Fruit fly (Drosophila melanogaster): ENCODE data around the gene Rubicon.

Rubicon gene

dm6 chrX:8669434-8669833 lies 7.4 kb upstream of the Rubicon start (continued):
- no peak for TF ChIP-seq trh (GFP tag; optimal IDR thresholded peaks at IDR 0.05)
- no peak for TF ChIP-seq Fer1 (GFP tag; optimal IDR thresholded peaks at IDR 0.05)
- no peak for TF ChIP-seq Fer3 (tag; optimal IDR thresholded peaks at IDR 0.05)
- TF ChIP-seq CG12659 (GFP tag; optimal IDR thresholded peaks at IDR 0.05), result no peak
- TF ChIP-seq Usf (GFP tag; optimal IDR thresholded peaks at IDR 0.05), result no peak
- TF ChIP-seq CG10959 (GFP tag; IDR thresholded peaks at IDR 0.05), result peak; percentile 53
- no peak for TF ChIP-seq CG4424 (GFP tag; optimal IDR thresholded peaks at IDR 0.05)
- TF ChIP-seq CG3726 (GFP tag; IDR thresholded peaks at IDR 0.05), result no peak
- no peak for TF ChIP-seq CG11247 (GFP tag; IDR thresholded peaks at IDR 0.05)
- TF ChIP-seq CG16813 (GFP tag; IDR thresholded peaks at IDR 0.05; ENCODE audit: partially characterized antibody), result no peak
- TF ChIP-seq Optix (GFP tag; IDR thresholded peaks at IDR 0.05), result peak; percentile 22; the same call in 1 of the 3 replicates
- peak; percentile 20 for TF ChIP-seq fd96Cb (tag; optimal IDR thresholded peaks at IDR 0.05)
- 0 out of 2 replicates have a peak, but pooled peaks have one; percentile 30 for TF ChIP-seq Awh (GFP tag; IDR thresholded peaks at IDR 0.05)
- peak; percentile 26 for TF ChIP-seq Med (GFP tag)
- TF ChIP-seq pho (GFP tag; optimal IDR thresholded peaks at IDR 0.05), result no peak
- TF ChIP-seq gsb-n (tag; optimal IDR thresholded peaks at IDR 0.05), result no peak
- no peak for TF ChIP-seq CG17912 (GFP tag; optimal IDR thresholded peaks at IDR 0.05)
- no peak for TF ChIP-seq cas (GFP tag; IDR thresholded peaks at IDR 0.05)
- TF ChIP-seq stwl (tag; optimal IDR thresholded peaks at IDR 0.05), result no peak
- TF ChIP-seq chm (GFP tag; IDR thresholded peaks at IDR 0.05), result peak; percentile 57; the same call in 1 of the 2 replicates
- peak; percentile 4; the same call in 1 of the 2 replicates for TF ChIP-seq H2.0 (GFP tag; IDR thresholded peaks at IDR 0.05)
- TF ChIP-seq hbn (GFP tag; IDR thresholded peaks at IDR 0.05; ENCODE audit: partially characterized antibody), result no peak
- peak; percentile 28 for TF ChIP-seq CG33557 (GFP tag; optimal IDR thresholded peaks at IDR 0.05)
- peak; percentile 31 for TF ChIP-seq CG1603 (tag; optimal IDR thresholded peaks at IDR 0.05)
- no peak for TF ChIP-seq sim (GFP tag; IDR thresholded peaks at IDR 0.05)
- peak; percentile 29; the same call in 1 of the 2 replicates for TF ChIP-seq Gsc (GFP tag; IDR thresholded peaks at IDR 0.05)
- peak; percentile 1 for TF ChIP-seq CG9727 (GFP tag; optimal IDR thresholded peaks at IDR 0.05)
- no peak for TF ChIP-seq CG11560 (tag; IDR thresholded peaks at IDR 0.05)
- peak; percentile 56 for TF ChIP-seq dmrt11E (tag; optimal IDR thresholded peaks at IDR 0.05)
- no peak for TF ChIP-seq Max (GFP tag; optimal IDR thresholded peaks at IDR 0.05)
- no peak for TF ChIP-seq chinmo (GFP tag; IDR thresholded peaks at IDR 0.05; ENCODE audit: partially characterized antibody)
- no peak for TF ChIP-seq cad (GFP tag; optimal IDR thresholded peaks at IDR 0.05)
- no peak for TF ChIP-seq hb (GFP tag; IDR thresholded peaks at IDR 0.05; ENCODE audit: partially characterized antibody)
- TF ChIP-seq CHES-1-like (GFP tag; optimal IDR thresholded peaks at IDR 0.05), result no peak
- TF ChIP-seq CG4404 (GFP tag; IDR thresholded peaks at IDR 0.05), result peak; percentile 40; the same call in 1 of the 2 replicates
- peak; percentile 24 for TF ChIP-seq Blimp-1 (GFP tag; optimal IDR thresholded peaks at IDR 0.05)
- no peak for TF ChIP-seq CG5245 (GFP tag; optimal IDR thresholded peaks at IDR 0.05)
- peak; percentile 25 for TF ChIP-seq CG2712 (tag; optimal IDR thresholded peaks at IDR 0.05)
- no peak for TF ChIP-seq CG10366 (GFP tag; IDR thresholded peaks at IDR 0.05)
- peak; percentile 34 for TF ChIP-seq onecut (GFP tag; IDR thresholded peaks at IDR 0.05)
- TF ChIP-seq CG14710 (tag; optimal IDR thresholded peaks at IDR 0.05), result peak; percentile 21
- no peak for TF ChIP-seq CG10565 (GFP tag; optimal IDR thresholded peaks at IDR 0.05)
- no peak for TF ChIP-seq CG2129 (GFP tag; IDR thresholded peaks at IDR 0.05; ENCODE audit: partially characterized antibody)
- TF ChIP-seq sc (optimal IDR thresholded peaks at IDR 0.05), result no peak
- TF ChIP-seq sc (GFP tag; optimal IDR thresholded peaks at IDR 0.05), result no peak
- TF ChIP-seq zfh1 (GFP tag; IDR thresholded peaks at IDR 0.05), result peak; percentile 59; the same call in 2 of the 3 replicates
- TF ChIP-seq Trl (optimal IDR thresholded peaks at IDR 0.05), result no peak
- TF ChIP-seq Trl (GFP tag; optimal IDR thresholded peaks at IDR 0.05), result peak; percentile 5
- TF ChIP-seq CG18764 (GFP tag; optimal IDR thresholded peaks at IDR 0.05), result no peak
- no peak for TF ChIP-seq kah (GFP tag; optimal IDR thresholded peaks at IDR 0.05)
- TF ChIP-seq Ada2b (GFP tag; IDR thresholded peaks at IDR 0.05), result no peak
- TF ChIP-seq ssp (GFP tag; IDR thresholded peaks at IDR 0.05), result 0 out of 2 replicates have a peak, but pooled peaks have one; percentile 25
